Worm (Caenorhabditis elegans) whole organism, L2 larva: ENCODE results near the gene Y102E9.6.

ENCODE experiments used
- R02D3.7 ChIP-seq: fragments of 150-350 bp; optimal IDR thresholded peaks from 2 replicates; lab custom pipeline; 2014; ENCODE audit warnings: missing biosample characterization, missing genetic modification characterization
- zag-1 ChIP-seq: fragments of 150-350 bp; optimal IDR thresholded peaks from 2 replicates; lab custom pipeline; 2014; ENCODE audit warnings: missing biosample characterization, missing genetic modification characterization
- ztf-4 ChIP-seq: fragments of 150-350 bp; optimal IDR thresholded peaks from 2 replicates; lab custom pipeline; 2014; ENCODE audit warnings: missing biosample characterization, missing genetic modification characterization

ce11 chrIII:6709983-6710382 lies 26.5 kb downstream of the Y102E9.6 start, which contains the start of gene isw-1:
- TF ChIP-seq ztf-4 = no peak
- no peak for TF ChIP-seq R02D3.7 (tag; lab: Kevin White, UChicago)
- TF ChIP-seq zag-1 (tag; lab: Kevin White, UChicago) = no peak
